Worm (Caenorhabditis elegans) whole organism, L3 larva: ENCODE data around the gene mcp-1.
A peak's percentile ranks its signal among the peaks of the same experiment; 100 is the strongest.

Experiments
- R02D3.7 ChIP-seq: fragments of 150-350 bp; optimal IDR thresholded peaks from 2 replicates; lab custom pipeline; 2014; ENCODE audit warnings: missing biosample characterization, missing genetic modification characterization
- aly-2 ChIP-seq: fragments of 150-350 bp; optimal IDR thresholded peaks from 2 replicates; lab custom pipeline; 2014; ENCODE audit warnings: missing biosample characterization, missing genetic modification characterization
- ceh-28 ChIP-seq: fragments of 150-350 bp; optimal IDR thresholded peaks from 2 replicates; lab custom pipeline; 2014; ENCODE audit warnings: missing biosample characterization, missing genetic modification reagents, missing genetic modification characterization
- ceh-82 ChIP-seq: fragments of 150-350 bp; optimal IDR thresholded peaks from 2 replicates; lab custom pipeline; 2014; ENCODE audit warnings: missing biosample characterization, missing genetic modification characterization
- ceh-9 ChIP-seq: sonication (generic microtip); optimal IDR thresholded peaks from 2 replicates; lab custom pipeline; 2018; ENCODE audit warnings: missing biosample characterization, missing genetic modification characterization
- elt-1 ChIP-seq: fragments of 150-350 bp; optimal IDR thresholded peaks from 2 replicates; lab custom pipeline; 2014; ENCODE audit warnings: missing biosample characterization, missing genetic modification characterization
- elt-2 ChIP-seq: sonication (generic microtip); optimal IDR thresholded peaks from 2 replicates; lab custom pipeline; 2016; ENCODE audit warnings: missing genetic modification reagents, mild to moderate bottlenecking, missing genetic modification characterization, missing compliant biosample characterization
- elt-3 ChIP-seq, 3 experiments: fragments of 150-350 bp in 1 of 3; sonication (generic microtip) in 2 of 3; optimal IDR thresholded peaks; 2 replicates in 2 of 3; 4 replicates in 1 of 3; lab custom pipeline; 2014 to 2017; ENCODE audit warnings: missing biosample characterization in 3 of 3, missing genetic modification characterization in 3 of 3
- eor-1 ChIP-seq, 2 experiments: fragments of 150-350 bp; optimal IDR thresholded peaks; 2 replicates each; lab custom pipeline; 2014 to 2018; ENCODE audit warnings: missing biosample characterization in 2 of 2, missing genetic modification characterization in 2 of 2
- fkh-10 ChIP-seq: sonication (generic microtip); optimal IDR thresholded peaks from 2 replicates; lab custom pipeline; 2017; ENCODE audit warnings: missing biosample characterization, missing genetic modification reagents, missing genetic modification characterization
- fkh-2 ChIP-seq: fragments of 150-350 bp; optimal IDR thresholded peaks from 2 replicates; lab custom pipeline; 2014; ENCODE audit warnings: missing biosample characterization, missing genetic modification reagents, missing genetic modification characterization
- fos-1 ChIP-seq: fragments of 150-350 bp; optimal IDR thresholded peaks from 2 replicates; lab custom pipeline; 2014; ENCODE audit warnings: missing biosample characterization, missing genetic modification characterization
- hmg-11 ChIP-seq: sonication (generic microtip); optimal IDR thresholded peaks from 2 replicates; lab custom pipeline; 2016; ENCODE audit warnings: missing genetic modification characterization, missing compliant biosample characterization
- jun-1 ChIP-seq: fragments of 150-350 bp; optimal IDR thresholded peaks from 2 replicates; lab custom pipeline; 2014; ENCODE audit warnings: missing biosample characterization, missing genetic modification reagents, missing genetic modification characterization
- lin-15B ChIP-seq: fragments of 150-350 bp; optimal IDR thresholded peaks from 2 replicates; lab custom pipeline; 2014; ENCODE audit warnings: missing biosample characterization, missing genetic modification characterization
- lsy-12 ChIP-seq: sonication (generic microtip); optimal IDR thresholded peaks from 2 replicates; lab custom pipeline; 2016; ENCODE audit warnings: mild to moderate bottlenecking, missing genetic modification characterization, missing compliant biosample characterization
- mml-1 ChIP-seq: fragments of 150-350 bp; sonication (generic microtip); optimal IDR thresholded peaks from 3 replicates; lab custom pipeline; 2014; ENCODE audit warnings: missing biosample characterization, missing genetic modification characterization
- nfya-1 ChIP-seq: sonication (generic microtip); optimal IDR thresholded peaks from 2 replicates; lab custom pipeline; 2017; ENCODE audit warnings: missing genetic modification characterization, mild to moderate bottlenecking, missing compliant biosample characterization, antibody characterized with exemption, moderate library complexity; ENCODE audit not compliant: insufficient read depth
- nhr-11 ChIP-seq: fragments of 150-350 bp; optimal IDR thresholded peaks from 2 replicates; lab custom pipeline; 2014; ENCODE audit warnings: missing biosample characterization, missing genetic modification characterization
- nhr-12 ChIP-seq: fragments of 150-350 bp; optimal IDR thresholded peaks from 2 replicates; lab custom pipeline; 2014; ENCODE audit warnings: missing biosample characterization, missing genetic modification characterization
- nhr-23 ChIP-seq: fragments of 150-350 bp; optimal IDR thresholded peaks from 2 replicates; lab custom pipeline; 2014; ENCODE audit warnings: missing biosample characterization, missing genetic modification reagents, missing genetic modification characterization
- nhr-25 ChIP-seq: sonication (generic microtip); optimal IDR thresholded peaks from 2 replicates; lab custom pipeline; 2017; ENCODE audit warnings: missing biosample characterization, missing genetic modification characterization
- nhr-28 ChIP-seq: fragments of 150-350 bp; optimal IDR thresholded peaks from 2 replicates; lab custom pipeline; 2014; ENCODE audit warnings: missing biosample characterization, missing genetic modification characterization
- nhr-43 ChIP-seq: sonication (generic microtip); optimal IDR thresholded peaks from 2 replicates; lab custom pipeline; 2016; ENCODE audit warnings: mild to moderate bottlenecking, missing genetic modification characterization, missing compliant biosample characterization; ENCODE audit not compliant: poor library complexity, severe bottlenecking
- nhr-76 ChIP-seq: fragments of 150-350 bp; sonication (generic microtip); optimal IDR thresholded peaks from 5 replicates; lab custom pipeline; 2014; ENCODE audit warnings: missing biosample characterization, missing genetic modification characterization
- nhr-77 ChIP-seq: fragments of 150-350 bp; optimal IDR thresholded peaks from 2 replicates; lab custom pipeline; 2014; ENCODE audit warnings: missing biosample characterization, missing genetic modification characterization
- pha-4 ChIP-seq: fragments of 150-350 bp; optimal IDR thresholded peaks from 2 replicates; lab custom pipeline; 2014; ENCODE audit warnings: missing biosample characterization, missing genetic modification reagents, missing genetic modification characterization
- sea-2 ChIP-seq: fragments of 150-350 bp; sonication (generic microtip); optimal IDR thresholded peaks from 4 replicates; lab custom pipeline; 2014; ENCODE audit warnings: missing biosample characterization, missing genetic modification reagents, missing genetic modification characterization
- skn-1 ChIP-seq: fragments of 150-350 bp; optimal IDR thresholded peaks from 2 replicates; lab custom pipeline; 2014; ENCODE audit warnings: missing biosample characterization, missing genetic modification characterization
- snpc-4 ChIP-seq: fragments of 150-350 bp; optimal IDR thresholded peaks from 2 replicates; lab custom pipeline; 2014; ENCODE audit warnings: missing biosample characterization, missing genetic modification characterization
- unc-62 ChIP-seq: fragments of 150-350 bp; sonication (generic microtip); optimal IDR thresholded peaks from 4 replicates; lab custom pipeline; 2014; ENCODE audit warnings: missing biosample characterization, missing genetic modification reagents, missing genetic modification characterization
- ztf-11 ChIP-seq: fragments of 150-350 bp; optimal IDR thresholded peaks from 2 replicates; lab custom pipeline; 2014; ENCODE audit warnings: missing biosample characterization, missing genetic modification characterization
- ztf-4 ChIP-seq: fragments of 150-350 bp; optimal IDR thresholded peaks from 2 replicates; lab custom pipeline; 2014; ENCODE audit warnings: missing biosample characterization, missing genetic modification characterization

mcp-1 gene

ce11 chrV:5939503-5940072, 22.0 kb upstream of the mcp-1 start, which contains the start of gene syf-3:
syf-3 (plus strand) TSS chrV:5940022.
- no peak for TF ChIP-seq nhr-28 (tag; lab: Kevin White, UChicago)
- TF ChIP-seq elt-3 (tag; optimal IDR thresholded peaks at IDR 0.05; lab: Kevin White, UChicago), result no peak
- no peak for TF ChIP-seq snpc-4 (tag; lab: Kevin White, UChicago)
- TF ChIP-seq nhr-43, result no peak
- TF ChIP-seq lsy-12 (tag; lab: Kevin White, UChicago), result no peak
- peak; percentile 63 for TF ChIP-seq pha-4
- TF ChIP-seq fos-1 (tag; lab: Kevin White, UChicago), result no peak
- TF ChIP-seq hmg-11 (tag; lab: Kevin White, UChicago), result peak; percentile 69
- TF ChIP-seq sea-2, result no peak
- no peak for TF ChIP-seq ztf-4 (tag; lab: Kevin White, UChicago)
- peak; percentile 7 for TF ChIP-seq jun-1 (tag; lab: Kevin White, UChicago)
- peak; percentile 41 for TF ChIP-seq lin-15B
- no peak for TF ChIP-seq nhr-76 (tag; lab: Kevin White, UChicago)
- TF ChIP-seq R02D3.7 (tag; lab: Kevin White, UChicago), result peak; percentile 83
- TF ChIP-seq nfya-1 (tag; lab: Kevin White, UChicago), result peak; percentile 52

ce11 chrV:5943167-5943566, 18.4 kb upstream of the mcp-1 start, which contains the start of gene pst-1:
pst-1 (plus strand) TSS chrV:5943467.
- TF ChIP-seq elt-1 (tag; lab: Kevin White, UChicago), result no peak
- no peak for TF ChIP-seq fkh-10 (GFP tag; lab: Kevin White, UChicago)
- TF ChIP-seq nhr-11, result no peak
- TF ChIP-seq nhr-12 (tag; lab: Kevin White, UChicago), result no peak
- TF ChIP-seq fos-1 (tag; lab: Kevin White, UChicago), result no peak
- no peak for TF ChIP-seq ceh-82 (tag; lab: Kevin White, UChicago)
- no peak for TF ChIP-seq aly-2 (tag; lab: Kevin White, UChicago)
- no peak for TF ChIP-seq sea-2
- no peak for TF ChIP-seq nhr-25 (tag; lab: Kevin White, UChicago)
- no peak for TF ChIP-seq skn-1 (tag; lab: Kevin White, UChicago)
- TF ChIP-seq lsy-12 (tag; lab: Kevin White, UChicago), result no peak
- no peak for TF ChIP-seq nhr-76 (tag; lab: Kevin White, UChicago)
- TF ChIP-seq nfya-1 (tag; lab: Kevin White, UChicago), result no peak
- no peak for TF ChIP-seq lin-15B
- TF ChIP-seq unc-62, result no peak

- TF ChIP-seq mml-1 (tag; lab: Kevin White, UChicago) (no peak), elt-1 (tag; lab: Kevin White, UChicago) (peak; percentile 7), ztf-11 (tag; lab: Kevin White, UChicago) (no peak)
Measured at ce11 chrV:5949674-5950149, 11.9 kb upstream of the mcp-1 start.

- no peak for TF ChIP-seq elt-2 (tag; lab: Kevin White, UChicago)
- TF ChIP-seq nhr-77 (tag; lab: Kevin White, UChicago), result no peak
- no peak for TF ChIP-seq nhr-23
- no peak for TF ChIP-seq mml-1 (tag; lab: Kevin White, UChicago)
- no peak for TF ChIP-seq snpc-4 (tag; lab: Kevin White, UChicago)
- TF ChIP-seq fos-1 (tag; lab: Kevin White, UChicago), result no peak
- TF ChIP-seq elt-3 (tag; optimal IDR thresholded peaks at IDR 0.05; lab: Kevin White, UChicago), result no peak
- TF ChIP-seq ztf-11 (tag; lab: Kevin White, UChicago), result no peak
- no peak for TF ChIP-seq unc-62
- TF ChIP-seq aly-2 (tag; lab: Kevin White, UChicago), result no peak
Measured at ce11 chrV:5951133-5951532, 10.5 kb upstream of the mcp-1 start, which contains the start of gene M03F8.1. M03F8.1 (plus strand) TSS chrV:5951433.

ce11 chrV:5953086-5953485, 8.5 kb upstream of the mcp-1 start:
- no peak for TF ChIP-seq nhr-12 (tag; lab: Kevin White, UChicago)
- TF ChIP-seq snpc-4 (tag; lab: Kevin White, UChicago), result no peak
- TF ChIP-seq fos-1 (tag; lab: Kevin White, UChicago), result no peak
- peak; percentile 88 for TF ChIP-seq nfya-1 (tag; lab: Kevin White, UChicago)

- TF ChIP-seq fkh-2 (no peak), lsy-12 (tag; lab: Kevin White, UChicago) (no peak), jun-1 (tag; lab: Kevin White, UChicago) (no peak), elt-1 (tag; lab: Kevin White, UChicago) (no peak), ceh-9 (tag; lab: Kevin White, UChicago) (no peak), eor-1 (tag; optimal IDR thresholded peaks at IDR 0.05; lab: Kevin White, UChicago) (no peak), ceh-28 (tag; lab: Kevin White, UChicago) (no peak), fkh-10 (GFP tag; lab: Kevin White, UChicago) (no peak), elt-3 (tag; optimal IDR thresholded peaks at IDR 0.05; lab: Kevin White, UChicago) (no peak), nhr-25 (tag; lab: Kevin White, UChicago) (no peak)
Measured at ce11 chrV:5954747-5955146, 6.9 kb upstream of the mcp-1 start, which contains the start of gene M03F8.6. M03F8.6 (minus strand) TSS chrV:5954847.
